Fruit fly (Drosophila melanogaster): ENCODE measurements around the gene Ras64B.

DNA sequence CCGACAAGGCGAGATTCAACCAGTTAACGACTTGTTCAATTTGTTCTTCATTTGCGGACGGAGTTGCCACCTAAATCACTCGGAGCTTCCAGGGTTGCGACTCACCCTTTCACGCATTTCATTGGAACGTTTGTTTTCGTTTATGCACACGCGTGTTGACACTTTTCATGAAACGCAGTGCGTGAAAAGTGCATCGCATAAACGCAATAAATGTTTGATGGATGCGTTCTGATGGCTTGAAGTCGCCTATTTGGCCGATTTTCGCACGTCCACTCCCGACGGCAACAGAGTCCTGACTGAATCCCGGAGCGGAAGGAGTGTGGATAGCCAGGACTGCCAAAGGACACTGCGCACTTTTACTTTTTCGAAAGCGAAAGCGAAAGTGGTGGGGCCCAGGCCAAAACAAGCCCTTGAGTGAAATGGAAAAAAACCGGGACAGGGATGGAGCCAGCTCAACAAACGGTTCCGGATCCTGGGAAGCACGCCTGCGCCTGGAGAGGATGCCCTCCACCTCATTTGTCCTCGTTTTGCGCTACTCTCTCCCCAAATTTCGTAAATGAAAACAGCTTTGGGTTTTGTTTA, 39.2 kb downstream of the Ras64B start, which contains the start of gene Teh4:
- TF ChIP-seq ttk (optimal IDR thresholded peaks at IDR 0.05) (no peak), h (optimal IDR thresholded peaks at IDR 0.05) (no peak), psq (optimal IDR thresholded peaks at IDR 0.05) (no peak), insv (optimal IDR thresholded peaks at IDR 0.05) (no peak), Sin3A (optimal IDR thresholded peaks at IDR 0.05) (no peak), Myc (optimal IDR thresholded peaks at IDR 0.05) (no peak)

Data from Kc167 (cell line).